Fruit fly (Drosophila melanogaster) whole organism, adult: ENCODE data around the gene AP-1sigma.

ENCODE experiments used
- CG11617 ChIP-seq: fragments of 200-800 bp; sonication (Bioruptor generic); optimal IDR thresholded peaks from 2 replicates; lab custom pipeline; 2017; ENCODE audit warnings: mild to moderate bottlenecking, missing biosample characterization, missing genetic modification reagents, missing genetic modification characterization
- CG12768 ChIP-seq: fragments of 200-800 bp; sonication (Bioruptor generic); optimal IDR thresholded peaks from 2 replicates; lab custom pipeline; 2017; ENCODE audit warnings: missing biosample characterization, missing genetic modification characterization, mild to moderate bottlenecking, moderate library complexity, missing genetic modification reagents
- CG14711 ChIP-seq: fragments of 200-800 bp; sonication (Bioruptor generic); optimal IDR thresholded peaks from 2 replicates; lab custom pipeline; 2018; ENCODE audit warnings: missing biosample characterization, mild to moderate bottlenecking, missing genetic modification characterization, moderate library complexity
- CG1620 ChIP-seq: fragments of 200-800 bp; sonication (Bioruptor generic); optimal IDR thresholded peaks from 2 replicates; lab custom pipeline; 2016; ENCODE audit warnings: missing biosample characterization, missing genetic modification characterization
- CG33017 ChIP-seq: fragments of 200-800 bp; sonication (Bioruptor generic); optimal IDR thresholded peaks from 2 replicates; lab custom pipeline; 2018; ENCODE audit warnings: missing biosample characterization, mild to moderate bottlenecking, missing genetic modification characterization, moderate library complexity
- CG5204 ChIP-seq: fragments of 200-800 bp; sonication (Bioruptor generic); optimal IDR thresholded peaks from 2 replicates; lab custom pipeline; 2016; ENCODE audit warnings: missing biosample characterization, missing genetic modification characterization
- CG7045 ChIP-seq: fragments of 200-800 bp; sonication (Bioruptor generic); optimal IDR thresholded peaks from 2 replicates; lab custom pipeline; 2017; ENCODE audit warnings: missing biosample characterization, mild to moderate bottlenecking, missing genetic modification characterization
- CG7101 ChIP-seq: fragments of 200-800 bp; sonication (Bioruptor generic); optimal IDR thresholded peaks from 2 replicates; lab custom pipeline; 2018; ENCODE audit warnings: missing biosample characterization, mild to moderate bottlenecking, missing genetic modification characterization, moderate library complexity
- Clk ChIP-seq: fragments of 200-800 bp; sonication (Bioruptor generic); optimal IDR thresholded peaks from 2 replicates; lab custom pipeline; 2017; ENCODE audit warnings: missing biosample characterization, missing genetic modification characterization
- Crg-1 ChIP-seq: fragments of 200-800 bp; sonication (Bioruptor generic); optimal IDR thresholded peaks from 2 replicates; lab custom pipeline; 2016; ENCODE audit warnings: missing biosample characterization, missing genetic modification characterization
- Hr96 ChIP-seq: fragments of 200-800 bp; sonication (Bioruptor generic); optimal IDR thresholded peaks from 2 replicates; lab custom pipeline; 2016; ENCODE audit warnings: missing biosample characterization, missing genetic modification characterization
- Mnt ChIP-seq: fragments of 200-800 bp; sonication (Bioruptor generic); optimal IDR thresholded peaks from 2 replicates; lab custom pipeline; 2016; ENCODE audit warnings: missing biosample characterization, mild to moderate bottlenecking, missing genetic modification characterization
- bab1 ChIP-seq: fragments of 200-800 bp; sonication (Bioruptor generic); optimal IDR thresholded peaks from 3 replicates; lab custom pipeline; 2019; ENCODE audit warnings: missing biosample characterization, mild to moderate bottlenecking, missing genetic modification characterization, moderate library complexity
- cic ChIP-seq: fragments of 200-800 bp; sonication (Bioruptor generic); optimal IDR thresholded peaks from 2 replicates; lab custom pipeline; 2017; ENCODE audit warnings: missing biosample characterization, mild to moderate bottlenecking, missing genetic modification characterization, moderate library complexity
- cnc ChIP-seq, 2 experiments: fragments of >200 bp; optimal IDR thresholded peaks; 2 replicates each; lab custom pipeline; 2017
- kay ChIP-seq: fragments of 200-800 bp; sonication (Bioruptor generic); peaks from one replicate; lab custom pipeline; 2016; ENCODE audit warnings: missing biosample characterization, missing genetic modification characterization, borderline replicate concordance
- ovo ChIP-seq: fragments of 200-800 bp; sonication (Bioruptor generic); optimal IDR thresholded peaks from 2 replicates; lab custom pipeline; 2016; ENCODE audit warnings: missing biosample characterization, missing genetic modification characterization
- pad ChIP-seq: fragments of 200-800 bp; sonication (Bioruptor generic); optimal IDR thresholded peaks from 3 replicates; lab custom pipeline; 2017; ENCODE audit warnings: missing biosample characterization, missing genetic modification characterization, mild to moderate bottlenecking, moderate library complexity, missing genetic modification reagents
- tj ChIP-seq: fragments of 200-800 bp; sonication (Bioruptor generic); optimal IDR thresholded peaks from 3 replicates; lab custom pipeline; 2017; ENCODE audit warnings: missing biosample characterization, mild to moderate bottlenecking, missing genetic modification characterization, moderate library complexity
- toe ChIP-seq: fragments of 200-800 bp; sonication (Bioruptor generic); optimal IDR thresholded peaks from 2 replicates; lab custom pipeline; 2016; ENCODE audit warnings: missing biosample characterization, missing genetic modification characterization

Gene AP-1sigma

dm6 chr3R:23933430-23933683 lies 25.1 kb upstream of the AP-1sigma start, which contains the start of gene RpS19b:
Gene RpS19b (minus strand): TSS chr3R:23933530.
- TF ChIP-seq toe (no peak), cic (GFP tag; lab: Kevin White, UChicago) (no peak), CG11617 (no peak), CG33017 (tag; lab: Kevin White, UChicago) (no peak), kay (GFP tag; lab: Kevin White, UChicago) (no peak), Clk (GFP tag; lab: Kevin White, UChicago) (no peak), pad (GFP tag; lab: Kevin White, UChicago) (no peak), CG5204 (GFP tag; lab: Kevin White, UChicago) (no peak), ovo (GFP tag; lab: Kevin White, UChicago) (no peak), tj (GFP tag; lab: Kevin White, UChicago) (no peak), CG7101 (tag; lab: Kevin White, UChicago) (no peak), Crg-1 (no peak), bab1 (GFP tag; lab: Kevin White, UChicago) (no peak), Hr96 (GFP tag; lab: Kevin White, UChicago) (no peak), CG1620 (no peak)

dm6 chr3R:23933684-23934575 lies 24.5 kb upstream of the AP-1sigma start, which contains the start of gene CG5854:
Gene CG5854 (plus strand): TSS chr3R:23933912.
- TF ChIP-seq CG7045 (GFP tag; lab: Kevin White, UChicago): peak; percentile 25
- TF ChIP-seq cic (GFP tag; lab: Kevin White, UChicago): peak; percentile 61
- TF ChIP-seq pad (GFP tag; lab: Kevin White, UChicago): peak; percentile 32
- peak; percentile 30 for TF ChIP-seq Crg-1
- no peak for TF ChIP-seq CG5204 (GFP tag; lab: Kevin White, UChicago)
- TF ChIP-seq Clk (GFP tag; lab: Kevin White, UChicago): no peak
- no peak for TF ChIP-seq CG1620
- TF ChIP-seq bab1 (GFP tag; lab: Kevin White, UChicago): peak; percentile 63
- peak; percentile 58 for TF ChIP-seq CG11617
- TF ChIP-seq kay (GFP tag; lab: Kevin White, UChicago): no peak
- TF ChIP-seq CG7101 (tag; lab: Kevin White, UChicago): peak; percentile 71
- TF ChIP-seq Mnt (GFP tag; lab: Kevin White, UChicago): peak; percentile 60
- TF ChIP-seq ovo (GFP tag; lab: Kevin White, UChicago): no peak
- TF ChIP-seq toe: no peak
- no peak for TF ChIP-seq Hr96 (GFP tag; lab: Kevin White, UChicago)
- TF ChIP-seq cnc (optimal IDR thresholded peaks at IDR 0.05; lab: Kevin White, UChicago): no peak
- peak; percentile 75 for TF ChIP-seq CG14711
- peak; percentile 28 for TF ChIP-seq CG12768 (GFP tag; lab: Kevin White, UChicago)
- peak; percentile 19 for TF ChIP-seq tj (GFP tag; lab: Kevin White, UChicago)
- TF ChIP-seq CG33017 (tag; lab: Kevin White, UChicago): peak; percentile 86

dm6 chr3R:23938564-23939122 lies 19.8 kb upstream of the AP-1sigma start:
- peak; percentile 54 for TF ChIP-seq CG11617
- TF ChIP-seq toe: no peak
- no peak for TF ChIP-seq kay (GFP tag; lab: Kevin White, UChicago)
- peak; percentile 65 for TF ChIP-seq CG33017 (tag; lab: Kevin White, UChicago)
- peak; percentile 37 for TF ChIP-seq Mnt (GFP tag; lab: Kevin White, UChicago)
- peak; percentile 52 for TF ChIP-seq CG12768 (GFP tag; lab: Kevin White, UChicago)
- peak; percentile 54 for TF ChIP-seq pad (GFP tag; lab: Kevin White, UChicago)
- peak; percentile 29 for TF ChIP-seq CG7045 (GFP tag; lab: Kevin White, UChicago)
- peak; percentile 63 for TF ChIP-seq cic (GFP tag; lab: Kevin White, UChicago)
- no peak for TF ChIP-seq tj (GFP tag; lab: Kevin White, UChicago)

DNA sequence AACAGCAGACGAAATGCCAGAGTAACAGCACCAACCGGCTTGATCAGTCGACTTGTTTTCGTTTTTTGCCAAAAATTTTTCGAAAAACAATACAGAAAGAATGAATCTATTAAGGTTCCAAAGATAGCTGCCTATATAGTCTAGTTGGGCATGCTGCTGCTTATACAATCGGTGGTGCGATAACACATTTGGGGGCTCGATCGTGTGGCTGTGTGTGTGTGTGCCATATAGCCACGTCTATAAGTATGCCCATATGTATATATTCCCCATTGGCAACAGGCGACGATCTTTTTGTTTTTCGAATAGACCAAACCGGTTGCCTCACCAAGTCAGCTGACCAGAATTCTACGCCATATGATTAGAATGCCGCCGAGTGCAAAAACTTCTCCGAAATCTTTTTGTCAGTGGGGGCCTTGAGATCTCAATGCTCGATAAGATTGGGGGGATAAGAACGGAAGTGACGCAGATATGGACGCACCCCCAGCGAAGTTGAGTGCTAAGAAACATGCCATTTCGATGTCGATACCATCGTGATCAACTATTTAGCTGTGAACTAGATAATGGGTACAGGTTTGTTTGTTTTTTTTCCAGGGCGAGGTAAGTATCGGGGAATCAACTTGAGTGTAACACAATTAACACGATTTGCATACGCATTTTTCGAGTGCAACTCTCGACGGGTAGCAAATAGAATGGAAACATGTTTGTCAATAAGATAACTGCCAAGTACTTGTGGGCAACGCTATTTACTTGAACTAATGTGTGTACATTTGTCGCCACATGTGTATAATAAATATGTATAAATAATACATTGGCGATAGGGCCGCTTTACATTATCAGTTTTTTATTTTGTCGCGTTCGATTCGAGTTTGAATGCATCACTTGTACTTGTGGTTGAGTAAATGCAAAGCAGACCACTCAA lies 18.3 kb upstream of the AP-1sigma start:
- peak; percentile 97 for TF ChIP-seq Crg-1
- TF ChIP-seq ovo (GFP tag; lab: Kevin White, UChicago): peak; percentile 98
- TF ChIP-seq CG5204 (GFP tag; lab: Kevin White, UChicago): no peak
- peak; percentile 87 for TF ChIP-seq Mnt (GFP tag; lab: Kevin White, UChicago)
- TF ChIP-seq pad (GFP tag; lab: Kevin White, UChicago): peak; percentile 81
- no peak for TF ChIP-seq bab1 (GFP tag; lab: Kevin White, UChicago)
- no peak for TF ChIP-seq cnc (optimal IDR thresholded peaks at IDR 0.05; lab: Kevin White, UChicago)
- TF ChIP-seq CG11617: peak; percentile 83
- peak; percentile 94 for TF ChIP-seq CG7045 (GFP tag; lab: Kevin White, UChicago)
- TF ChIP-seq toe: no peak
- TF ChIP-seq Hr96 (GFP tag; lab: Kevin White, UChicago): peak; percentile 57
- peak; percentile 86 for TF ChIP-seq CG33017 (tag; lab: Kevin White, UChicago)
- TF ChIP-seq CG12768 (GFP tag; lab: Kevin White, UChicago): peak; percentile 97
- peak; percentile 92 for TF ChIP-seq CG7101 (tag; lab: Kevin White, UChicago)
- TF ChIP-seq Clk (GFP tag; lab: Kevin White, UChicago): peak; percentile 91
- TF ChIP-seq CG1620: peak; percentile 85
- no peak for TF ChIP-seq tj (GFP tag; lab: Kevin White, UChicago)
- TF ChIP-seq cic (GFP tag; lab: Kevin White, UChicago): peak; percentile 98
- TF ChIP-seq CG14711: peak; percentile 78
- peak; percentile 99 for TF ChIP-seq kay (GFP tag; lab: Kevin White, UChicago)
